Fruit fly (Drosophila melanogaster) whole organism, embryonic: ENCODE results near the gene m-cup.

Experiments
- ATbp ChIP-seq: fragments of 200-800 bp; sonication (Bioruptor generic); optimal IDR thresholded peaks from 2 replicates; lab custom pipeline; 2017; ENCODE audit warnings: missing biosample characterization, mild to moderate bottlenecking, missing genetic modification characterization, missing genetic modification reagents
- CG10274 ChIP-seq: fragments of 200-800 bp; sonication (Bioruptor generic); optimal IDR thresholded peaks from 3 replicates; lab custom pipeline; 2017; ENCODE audit warnings: missing biosample characterization, mild to moderate bottlenecking, missing genetic modification characterization
- CG10431 ChIP-seq: fragments of 200-800 bp; sonication (Bioruptor generic); optimal IDR thresholded peaks from 3 replicates; lab custom pipeline; 2018; ENCODE audit warnings: missing biosample characterization, mild to moderate bottlenecking, missing genetic modification characterization
- CG12659 ChIP-seq: fragments of 200-800 bp; sonication (Bioruptor generic); optimal IDR thresholded peaks from 3 replicates; lab custom pipeline; 2017; ENCODE audit warnings: mild to moderate bottlenecking, missing biosample characterization, missing genetic modification reagents, missing genetic modification characterization
- CG15269 ChIP-seq: fragments of 200-800 bp; sonication (Bioruptor generic); optimal IDR thresholded peaks from 2 replicates; lab custom pipeline; 2018; ENCODE audit warnings: missing biosample characterization, mild to moderate bottlenecking, missing genetic modification characterization, moderate library complexity
- CG15696 ChIP-seq: fragments of 200-800 bp; sonication (Bioruptor generic); optimal IDR thresholded peaks from 2 replicates; lab custom pipeline; 2019; ENCODE audit warnings: missing biosample characterization, mild to moderate bottlenecking, missing genetic modification characterization, moderate library complexity
- CG17186 ChIP-seq: fragments of 200-800 bp; sonication (Bioruptor generic); optimal IDR thresholded peaks from 3 replicates; lab custom pipeline; 2017; ENCODE audit warnings: missing biosample characterization, missing genetic modification reagents, missing genetic modification characterization
- CG17802 ChIP-seq: fragments of 200-800 bp; sonication (Bioruptor generic); optimal IDR thresholded peaks from 2 replicates; lab custom pipeline; 2018; ENCODE audit warnings: missing biosample characterization, mild to moderate bottlenecking, missing genetic modification characterization, moderate library complexity
- CG18599 ChIP-seq: fragments of 200-800 bp; sonication (Bioruptor generic); optimal IDR thresholded peaks from 3 replicates; lab custom pipeline; 2017; ENCODE audit warnings: missing biosample characterization, missing genetic modification characterization, mild to moderate bottlenecking, moderate library complexity, missing genetic modification reagents
- CG18619 ChIP-seq: fragments of 200-800 bp; sonication (Bioruptor generic); optimal IDR thresholded peaks from 3 replicates; lab custom pipeline; 2017; ENCODE audit warnings: missing biosample characterization, mild to moderate bottlenecking, missing genetic modification characterization
- CG31365 ChIP-seq: fragments of 200-800 bp; sonication (Bioruptor generic); optimal IDR thresholded peaks from 2 replicates; lab custom pipeline; 2018; ENCODE audit warnings: missing biosample characterization, mild to moderate bottlenecking, missing genetic modification characterization
- CG31441 ChIP-seq: fragments of 200-800 bp; sonication (Bioruptor generic); IDR thresholded peaks from 2 replicates; pipeline ENCODE4 v1.3.6; 2022; ENCODE audit warnings: missing biosample characterization, missing genetic modification characterization
- CG3163 ChIP-seq: fragments of 200-800 bp; sonication (Bioruptor generic); optimal IDR thresholded peaks from 3 replicates; lab custom pipeline; 2016; ENCODE audit warnings: missing biosample characterization, missing genetic modification characterization
- CG33213 ChIP-seq: fragments of 200-800 bp; sonication (Bioruptor generic); optimal IDR thresholded peaks from 3 replicates; lab custom pipeline; 2016; ENCODE audit warnings: missing biosample characterization, missing genetic modification characterization
- CG4360 ChIP-seq: fragments of 200-800 bp; sonication (Bioruptor generic); IDR thresholded peaks from 2 replicates; pipeline ENCODE4 v1.3.6; 2022; ENCODE audit warnings: missing biosample characterization, missing genetic modification characterization
- CG6654 ChIP-seq: fragments of 200-800 bp; sonication (Bioruptor generic); optimal IDR thresholded peaks from 2 replicates; lab custom pipeline; 2017; ENCODE audit warnings: missing biosample characterization, mild to moderate bottlenecking, missing genetic modification characterization
- CG6854 ChIP-seq: fragments of 200-800 bp; sonication (Bioruptor generic); optimal IDR thresholded peaks from 3 replicates; lab custom pipeline; 2017; ENCODE audit warnings: missing biosample characterization, mild to moderate bottlenecking, missing genetic modification characterization
- CG7987 ChIP-seq: fragments of 200-800 bp; sonication (Bioruptor generic); optimal IDR thresholded peaks from 2 replicates; lab custom pipeline; 2018; ENCODE audit warnings: missing biosample characterization, mild to moderate bottlenecking, missing genetic modification characterization, moderate library complexity
- Drgx ChIP-seq: fragments of 200-800 bp; sonication (Bioruptor generic); IDR thresholded peaks from 2 replicates; pipeline ENCODE4 v1.3.6; 2022; ENCODE audit warnings: missing biosample characterization, missing genetic modification characterization
- E2f1 ChIP-seq: fragments of 200-800 bp; sonication (Bioruptor generic); IDR thresholded peaks from 2 replicates; pipeline ENCODE4 v1.3.6; 2022; ENCODE audit warnings: missing biosample characterization, missing genetic modification characterization
- HmgZ ChIP-seq: fragments of 200-800 bp; sonication (Bioruptor generic); optimal IDR thresholded peaks from 2 replicates; lab custom pipeline; 2018; ENCODE audit warnings: missing biosample characterization, mild to moderate bottlenecking, missing genetic modification characterization
- Kr ChIP-seq: fragments of 200-800 bp; sonication (Bioruptor generic); optimal IDR thresholded peaks from 2 replicates; lab custom pipeline; 2017; ENCODE audit warnings: missing biosample characterization, mild to moderate bottlenecking, missing genetic modification characterization
- Lhr ChIP-seq: fragments of 200-800 bp; sonication (Bioruptor generic); optimal IDR thresholded peaks from 3 replicates; lab custom pipeline; 2017; ENCODE audit warnings: mild to moderate bottlenecking, missing biosample characterization, missing genetic modification reagents, missing genetic modification characterization
- Max ChIP-seq: fragments of 200-800 bp; sonication (Bioruptor generic); optimal IDR thresholded peaks from 2 replicates; lab custom pipeline; 2016; ENCODE audit warnings: missing biosample characterization, mild to moderate bottlenecking, missing genetic modification characterization
- Mes4 ChIP-seq: fragments of 200-800 bp; sonication (Bioruptor generic); optimal IDR thresholded peaks from 2 replicates; lab custom pipeline; 2016; ENCODE audit warnings: missing biosample characterization, missing genetic modification characterization
- NC2α ChIP-seq: fragments of 200-800 bp; sonication (Bioruptor generic); optimal IDR thresholded peaks from 2 replicates; lab custom pipeline; 2016; ENCODE audit warnings: missing biosample characterization, missing genetic modification characterization
- PHDP ChIP-seq: fragments of 200-800 bp; sonication (Bioruptor generic); optimal IDR thresholded peaks from 3 replicates; lab custom pipeline; 2018; ENCODE audit warnings: missing biosample characterization, mild to moderate bottlenecking, missing genetic modification characterization, moderate library complexity
- TFAM ChIP-seq: fragments of 200-800 bp; sonication (Bioruptor generic); optimal IDR thresholded peaks from 2 replicates; lab custom pipeline; 2017; ENCODE audit warnings: missing biosample characterization, missing genetic modification characterization, inconsistent platforms
- Trl ChIP-seq, 3 experiments: fragments of >200 bp in 2 of 3; fragments of 200-800 bp in 1 of 3; sonication (Bioruptor generic) in 1 of 3; optimal IDR thresholded peaks; 2 replicates in 1 of 3; 3 replicates in 2 of 3; lab custom pipeline; 2016 to 2017; ENCODE audit warnings: missing biosample characterization in 1 of 3, missing genetic modification characterization in 1 of 3
- YL-1 ChIP-seq: fragments of 200-800 bp; sonication (Bioruptor generic); optimal IDR thresholded peaks from 3 replicates; lab custom pipeline; 2017; ENCODE audit warnings: missing biosample characterization, mild to moderate bottlenecking, missing genetic modification characterization
- ap ChIP-seq: fragments of 200-800 bp; sonication (Bioruptor generic); IDR thresholded peaks from 2 replicates; pipeline ENCODE4 v1.3.6; 2022; ENCODE audit warnings: missing biosample characterization, missing genetic modification characterization
- az2 ChIP-seq: fragments of 200-800 bp; sonication (Bioruptor generic); optimal IDR thresholded peaks from 3 replicates; lab custom pipeline; 2016; ENCODE audit warnings: missing biosample characterization, missing genetic modification characterization
- exex ChIP-seq: fragments of 200-800 bp; sonication (Bioruptor generic); optimal IDR thresholded peaks from 4 replicates; lab custom pipeline; 2018; ENCODE audit warnings: missing biosample characterization, mild to moderate bottlenecking, missing genetic modification characterization, moderate library complexity
- gcm ChIP-seq: fragments of 200-800 bp; sonication (Bioruptor generic); optimal IDR thresholded peaks from 2 replicates; lab custom pipeline; 2019; ENCODE audit warnings: missing biosample characterization, mild to moderate bottlenecking, missing genetic modification characterization, moderate library complexity
- jumu ChIP-seq: fragments of 200-800 bp; sonication (Bioruptor generic); optimal IDR thresholded peaks from 3 replicates; lab custom pipeline; 2016; ENCODE audit warnings: missing biosample characterization, missing genetic modification characterization
- kni ChIP-seq: fragments of 200-800 bp; sonication (Bioruptor generic); optimal IDR thresholded peaks from 3 replicates; lab custom pipeline; 2017; ENCODE audit warnings: mild to moderate bottlenecking, missing biosample characterization, missing genetic modification reagents, missing genetic modification characterization
- lab ChIP-seq: fragments of 200-800 bp; sonication (Bioruptor generic); optimal IDR thresholded peaks from 3 replicates; lab custom pipeline; 2017; ENCODE audit warnings: missing biosample characterization, missing genetic modification characterization, mild to moderate bottlenecking, moderate library complexity, missing genetic modification reagents
- mld ChIP-seq: fragments of 200-800 bp; sonication (Bioruptor generic); IDR thresholded peaks from 3 replicates; pipeline ENCODE4 v1.3.6; 2022; ENCODE audit warnings: missing biosample characterization, missing genetic modification characterization; ENCODE audit not compliant: partially characterized antibody
- nau ChIP-seq: fragments of 200-800 bp; sonication (Bioruptor generic); optimal IDR thresholded peaks from 3 replicates; lab custom pipeline; 2017; ENCODE audit warnings: missing biosample characterization, mild to moderate bottlenecking, missing genetic modification characterization, missing genetic modification reagents
- nerfin-2 ChIP-seq: fragments of 200-800 bp; sonication (Bioruptor generic); IDR thresholded peaks from 2 replicates; pipeline ENCODE4 v1.3.6; 2022; ENCODE audit warnings: missing biosample characterization, missing genetic modification characterization; ENCODE audit not compliant: partially characterized antibody
- schlank ChIP-seq: fragments of 200-800 bp; sonication (Bioruptor generic); optimal IDR thresholded peaks from 2 replicates; lab custom pipeline; 2018; ENCODE audit warnings: missing biosample characterization, mild to moderate bottlenecking, missing genetic modification characterization
- sd ChIP-seq: fragments of 200-800 bp; sonication (Bioruptor generic); optimal IDR thresholded peaks from 3 replicates; lab custom pipeline; 2018; ENCODE audit warnings: missing biosample characterization, mild to moderate bottlenecking, missing genetic modification characterization, moderate library complexity
- sens ChIP-seq: fragments of 200-800 bp; sonication (Bioruptor generic); peaks from one replicate; lab custom pipeline; 2016; ENCODE audit warnings: missing biosample characterization, missing genetic modification characterization
- sisA ChIP-seq: fragments of 200-800 bp; sonication (Bioruptor generic); IDR thresholded peaks from 2 replicates; pipeline ENCODE4 v1.3.6; 2022; ENCODE audit warnings: missing biosample characterization, missing genetic modification characterization
- sna ChIP-seq: fragments of 200-800 bp; sonication (Bioruptor generic); IDR thresholded peaks from 2 replicates; pipeline ENCODE4 v1.3.6; 2022; ENCODE audit warnings: missing biosample characterization, missing genetic modification characterization; ENCODE audit not compliant: partially characterized antibody
- so ChIP-seq: fragments of 200-800 bp; sonication (Bioruptor generic); IDR thresholded peaks from 3 replicates; pipeline ENCODE4 v1.3.6; 2022; ENCODE audit warnings: missing biosample characterization, missing genetic modification characterization
- sr ChIP-seq: fragments of 200-800 bp; sonication (Bioruptor generic); IDR thresholded peaks from 3 replicates; pipeline ENCODE4 v1.3.6; 2022; ENCODE audit warnings: missing biosample characterization, missing genetic modification characterization
- sug ChIP-seq: fragments of 200-800 bp; optimal IDR thresholded peaks from 2 replicates; lab custom pipeline; 2019; ENCODE audit warnings: missing biosample characterization, mild to moderate bottlenecking, missing genetic modification characterization, moderate library complexity
- usp ChIP-seq: fragments of >200 bp; optimal IDR thresholded peaks from 2 replicates; lab custom pipeline; 2017; ENCODE audit warnings: missing biosample characterization, missing genetic modification characterization
- vfl ChIP-seq: fragments of 200-800 bp; sonication (Bioruptor generic); optimal IDR thresholded peaks from 2 replicates; lab custom pipeline; 2016; ENCODE audit warnings: missing biosample characterization, missing genetic modification characterization
- vvl ChIP-seq: fragments of 200-800 bp; sonication (Bioruptor generic); IDR thresholded peaks from 2 replicates; pipeline ENCODE4 v1.3.6; 2022; ENCODE audit warnings: missing biosample characterization, missing genetic modification characterization

Gene m-cup

DNA sequence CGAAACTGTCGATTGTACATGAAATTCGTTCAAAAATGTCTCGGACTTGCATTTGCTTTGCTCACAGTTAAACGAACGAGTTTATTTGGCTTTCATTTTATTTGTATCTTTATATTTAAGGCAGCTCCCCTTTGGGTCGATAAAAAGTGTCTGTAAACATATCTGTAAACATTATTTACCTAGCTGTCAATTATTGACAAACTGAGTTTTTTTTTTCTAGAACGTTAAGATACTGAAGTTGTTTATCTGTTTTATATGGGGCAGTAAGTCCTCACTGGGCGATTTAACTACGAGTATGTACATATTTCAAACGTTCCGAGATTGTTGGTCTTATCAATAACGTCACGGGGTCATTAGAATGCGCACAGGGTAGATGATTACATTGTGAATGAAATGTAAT lies 33.5 kb downstream of the m-cup start (continued):
- TF ChIP-seq sens (GFP tag; lab: Kevin White, UChicago) (peak; percentile 70), CG18599 (GFP tag; lab: Kevin White, UChicago) (peak; percentile 10), ap (GFP tag; lab: Robert Waterston, UW) (no peak), sr (GFP tag; lab: Robert Waterston, UW) (no peak), sd (tag; lab: Kevin White, UChicago) (peak; percentile 32), az2 (GFP tag; lab: Kevin White, UChicago) (no peak), kni (GFP tag; lab: Kevin White, UChicago) (peak; percentile 62), so (GFP tag; lab: Robert Waterston, UW) (no peak), CG33213 (GFP tag; lab: Kevin White, UChicago) (no peak), vvl (GFP tag; lab: Robert Waterston, UW) (no peak), sug (tag; lab: Kevin White, UChicago) (peak; percentile 48), CG6654 (no peak), nau (peak; percentile 35), TFAM (GFP tag; lab: Kevin White, UChicago) (no peak), Kr (GFP tag; lab: Kevin White, UChicago) (peak; percentile 6), CG7987 (GFP tag; lab: Kevin White, UChicago) (peak; percentile 4), Mes4 (GFP tag; lab: Kevin White, UChicago) (no peak), sna (GFP tag; lab: Robert Waterston, UW) (no peak), CG17802 (no peak), CG12659 (no peak), nerfin-2 (GFP tag; lab: Robert Waterston, UW) (no peak), gcm (GFP tag; lab: Kevin White, UChicago) (peak; percentile 58), CG10274 (GFP tag; lab: Kevin White, UChicago) (no peak), schlank (tag; lab: Kevin White, UChicago) (no peak), CG18619 (GFP tag; lab: Kevin White, UChicago) (peak; percentile 18), NC2α (no peak), Drgx (GFP tag; lab: Robert Waterston, UW) (no peak), exex (tag; lab: Kevin White, UChicago) (peak; percentile 48), CG15696 (peak; percentile 50), usp (GFP tag; lab: Kevin White, UChicago) (no peak), YL-1 (GFP tag; lab: Kevin White, UChicago) (no peak), lab (GFP tag; lab: Kevin White, UChicago) (peak; percentile 73), Max (no peak), CG3163 (GFP tag; lab: Kevin White, UChicago) (no peak), E2f1 (GFP tag; lab: Robert Waterston, UW) (no peak), CG15269 (tag; lab: Kevin White, UChicago) (no peak), jumu (no peak), CG4360 (GFP tag; lab: Robert Waterston, UW) (no peak), CG10431 (peak; percentile 32), mld (GFP tag; lab: Robert Waterston, UW) (no peak), Lhr (GFP tag; lab: Kevin White, UChicago) (no peak), CG31365 (no peak), Trl (optimal IDR thresholded peaks at IDR 0.05; lab: Kevin White, UChicago) (no peak), Trl (GFP tag; optimal IDR thresholded peaks at IDR 0.05; lab: Kevin White, UChicago) (no peak), CG17186 (GFP tag; lab: Kevin White, UChicago) (no peak), ATbp (GFP tag; lab: Kevin White, UChicago) (peak; percentile 50), CG31441 (GFP tag; lab: Robert Waterston, UW) (no peak; the same call in 1 of the 2 replicates), sisA (GFP tag; lab: Robert Waterston, UW) (no peak), HmgZ (tag; lab: Kevin White, UChicago) (peak; percentile 1), vfl (no peak), CG6854 (GFP tag; lab: Kevin White, UChicago) (peak; percentile 31), PHDP (peak; percentile 67)
